Worm (Caenorhabditis elegans): ENCODE results near the gene tag-153.

DNA sequence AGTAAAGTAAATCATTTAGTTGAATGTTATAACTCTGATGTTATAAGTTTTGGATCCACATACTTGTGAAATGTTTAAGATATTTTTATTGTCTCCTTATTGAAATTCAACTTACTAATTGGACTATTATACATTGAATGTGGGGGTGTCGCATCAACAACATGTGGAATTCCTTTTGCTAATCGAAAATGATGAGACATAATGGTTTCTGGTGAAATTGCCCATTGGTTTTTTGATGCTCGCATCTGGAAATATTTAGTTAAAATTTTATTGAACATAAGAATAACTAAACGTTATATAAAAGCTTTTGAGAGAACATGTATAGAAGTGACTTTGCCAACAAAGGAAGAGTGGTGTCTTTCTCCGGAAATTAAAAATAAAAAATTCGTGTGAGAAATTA, 31.0 kb upstream of the tag-153 start, which contains the start of gene ZK682.7:
- TF ChIP-seq unc-62 (GFP tag; optimal IDR thresholded peaks at IDR 0.05) (no peak), ceh-39 (tag; optimal IDR thresholded peaks at IDR 0.05) (no peak), blmp-1 (tag; optimal IDR thresholded peaks at IDR 0.05) (no peak), unc-39 (tag; optimal IDR thresholded peaks at IDR 0.05) (no peak), nhr-237 (tag; optimal IDR thresholded peaks at IDR 0.05) (no peak), ztf-11 (tag; optimal IDR thresholded peaks at IDR 0.05) (no peak), nhr-2 (tag; optimal IDR thresholded peaks at IDR 0.05) (no peak), mep-1 (tag; optimal IDR thresholded peaks at IDR 0.05) (no peak), snpc-4 (tag; optimal IDR thresholded peaks at IDR 0.05) (no peak), nhr-28 (tag; optimal IDR thresholded peaks at IDR 0.05) (no peak)
